Fruit fly (Drosophila melanogaster) whole organism, prepupa: ENCODE measurements around the gene CG2816.

Source experiments
- CG16779 ChIP-seq: fragments of 200-800 bp; sonication (Bioruptor generic); optimal IDR thresholded peaks from 3 replicates; lab custom pipeline; 2017; ENCODE audit warnings: missing biosample characterization, mild to moderate bottlenecking, missing genetic modification characterization
- CG8632 ChIP-seq: fragments of 200-800 bp; sonication (Bioruptor generic); optimal IDR thresholded peaks from 3 replicates; lab custom pipeline; 2016; ENCODE audit warnings: missing biosample characterization, missing genetic modification characterization
- OdsH ChIP-seq: fragments of 200-800 bp; sonication (Bioruptor generic); optimal IDR thresholded peaks from 3 replicates; lab custom pipeline; 2016; ENCODE audit warnings: missing biosample characterization, missing genetic modification characterization
- achi ChIP-seq: fragments of 200-800 bp; sonication (Bioruptor generic); optimal IDR thresholded peaks from 3 replicates; lab custom pipeline; 2016; ENCODE audit warnings: missing biosample characterization, missing genetic modification characterization
- cyc ChIP-seq: fragments of 200-800 bp; sonication (Bioruptor generic); optimal IDR thresholded peaks from 3 replicates; lab custom pipeline; 2016; ENCODE audit warnings: missing biosample characterization, missing genetic modification characterization

- TF ChIP-seq achi (GFP tag; lab: Kevin White, UChicago) (no peak), CG16779 (no peak), OdsH (GFP tag; lab: Kevin White, UChicago) (no peak), CG8632 (GFP tag; lab: Kevin White, UChicago) (no peak), cyc (GFP tag; lab: Kevin White, UChicago) (no peak)
Measured at dm6 chr2L:3682489-3682888, 21.0 kb upstream of the CG2816 start.
